Fruit fly (Drosophila melanogaster) whole organism, prepupa: Measurements from ENCODE around the gene CG8671.

Experiments
- CG10669 ChIP-seq: fragments of 200-800 bp; sonication (Bioruptor generic); optimal IDR thresholded peaks from 3 replicates; lab custom pipeline; 2018; ENCODE audit warnings: missing biosample characterization, mild to moderate bottlenecking, missing genetic modification characterization, moderate library complexity
- CG15336 ChIP-seq: fragments of 200-800 bp; sonication (Bioruptor generic); IDR thresholded peaks from 2 replicates; pipeline ENCODE4 v1.3.6; 2022; ENCODE audit warnings: missing biosample characterization, missing genetic modification characterization
- CG1621 ChIP-seq: fragments of 200-800 bp; sonication (Bioruptor generic); optimal IDR thresholded peaks from 3 replicates; lab custom pipeline; 2018; ENCODE audit warnings: missing biosample characterization, mild to moderate bottlenecking, missing genetic modification characterization
- CG32006 ChIP-seq: fragments of 200-800 bp; sonication (Bioruptor generic); optimal IDR thresholded peaks from 3 replicates; lab custom pipeline; 2017; ENCODE audit warnings: missing biosample characterization, mild to moderate bottlenecking, missing genetic modification characterization
- CG6276 ChIP-seq: fragments of 200-800 bp; sonication (Bioruptor generic); optimal IDR thresholded peaks from 2 replicates; lab custom pipeline; 2017; ENCODE audit warnings: missing biosample characterization, mild to moderate bottlenecking, missing genetic modification characterization
- CG6792 ChIP-seq: fragments of 200-800 bp; sonication (Bioruptor generic); optimal IDR thresholded peaks from 3 replicates; lab custom pipeline; 2016; ENCODE audit warnings: missing biosample characterization, missing genetic modification characterization
- CG7368 ChIP-seq: fragments of 200-800 bp; sonication (Bioruptor generic); optimal IDR thresholded peaks from 3 replicates; lab custom pipeline; 2016; ENCODE audit warnings: missing biosample characterization, missing genetic modification characterization
- Gug ChIP-seq: fragments of 200-800 bp; sonication (Bioruptor generic); IDR thresholded peaks from 2 replicates; pipeline ENCODE4 v1.3.6; 2022; ENCODE audit warnings: missing biosample characterization, missing genetic modification characterization
- Met ChIP-seq: fragments of 200-800 bp; sonication (Bioruptor generic); optimal IDR thresholded peaks from 3 replicates; lab custom pipeline; 2016; ENCODE audit warnings: missing biosample characterization, missing genetic modification characterization
- fkh ChIP-seq: fragments of 200-800 bp; sonication (Bioruptor generic); optimal IDR thresholded peaks from 3 replicates; lab custom pipeline; 2017; ENCODE audit warnings: missing biosample characterization, mild to moderate bottlenecking, missing genetic modification characterization, moderate library complexity

dm6 chr2L:21247967-21248366, 14.8 kb upstream of the CG8671 start:
- TF ChIP-seq CG1621 (tag; lab: Kevin White, UChicago) = no peak
- TF ChIP-seq Met (GFP tag; lab: Kevin White, UChicago) = no peak
- no peak for TF ChIP-seq CG15336
- no peak for TF ChIP-seq CG6792
- no peak for TF ChIP-seq CG32006 (GFP tag; lab: Kevin White, UChicago)
- TF ChIP-seq CG10669 (GFP tag; lab: Kevin White, UChicago) = no peak
- no peak for TF ChIP-seq Gug (GFP tag; lab: Robert Waterston, UW)
- TF ChIP-seq CG6276 (GFP tag; lab: Kevin White, UChicago) = no peak
- TF ChIP-seq fkh (GFP tag; lab: Kevin White, UChicago) = no peak
- no peak for TF ChIP-seq CG7368
